Fruit fly (Drosophila melanogaster) whole organism: ENCODE results near the gene CG33271.

ENCODE experiments used
- Dll ChIP-seq: fragments of >200 bp; optimal IDR thresholded peaks from 2 replicates; lab custom pipeline; 2017
- psq ChIP-seq: fragments of >200 bp; optimal IDR thresholded peaks from 2 replicates; lab custom pipeline; 2017

DNA sequence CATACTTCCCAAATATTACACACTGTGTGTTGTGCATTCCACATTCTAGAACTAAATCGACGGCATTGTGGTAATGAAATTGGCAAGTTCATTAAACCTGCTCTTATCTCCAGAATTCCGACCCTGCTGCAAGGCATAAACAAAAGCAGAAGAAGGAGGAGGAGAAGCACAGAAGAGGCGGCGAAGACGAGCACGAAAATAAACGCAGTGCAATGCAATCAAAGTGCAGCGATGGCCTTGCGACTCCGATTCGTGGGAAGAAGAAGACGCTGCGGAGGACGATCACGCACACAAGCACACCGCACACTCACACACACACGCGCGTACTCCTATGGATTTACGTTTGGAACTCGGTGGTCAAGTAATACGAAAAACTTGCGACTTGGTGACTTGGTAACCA lies 16.4 kb downstream of the CG33271 start:
- TF ChIP-seq psq (lab: Kevin White, UChicago) (no peak), Dll (no peak)
